Fruit fly (Drosophila melanogaster): Measurements from ENCODE around the gene Peritrophin-15a.

DNA sequence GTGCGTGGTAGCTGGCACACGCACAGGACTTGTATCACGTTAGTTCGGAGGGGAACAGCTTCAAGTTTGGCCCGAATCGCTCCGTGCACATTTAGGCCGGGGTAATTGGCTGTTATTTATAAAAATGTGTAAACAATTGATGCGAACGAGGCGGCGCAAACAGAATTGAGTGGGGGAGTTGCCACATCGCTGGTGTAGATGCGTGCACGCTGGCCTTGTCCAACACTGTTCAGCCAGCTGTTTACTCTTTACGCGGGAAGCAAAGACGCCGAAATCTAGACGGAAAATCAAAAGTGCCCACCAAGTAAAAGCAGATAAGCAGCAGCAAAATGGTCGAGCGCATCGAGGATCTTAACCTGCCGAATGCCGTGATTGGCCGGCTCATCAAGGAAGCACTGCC is 41.3 kb upstream of the Peritrophin-15a start, which contains the start of the genes D12 and Chrac-14:
- TF ChIP-seq Mio (GFP tag; optimal IDR thresholded peaks at IDR 0.05) = no peak
- TF ChIP-seq dmrt93B (GFP tag; optimal IDR thresholded peaks at IDR 0.05) = no peak
- TF ChIP-seq Abd-B (GFP tag; optimal IDR thresholded peaks at IDR 0.05) = no peak
- TF ChIP-seq pan (optimal IDR thresholded peaks at IDR 0.05) = no peak

All from whole organism, wandering third instar larva.